Fruit fly (Drosophila melanogaster) whole organism, adult: ENCODE data around the gene DnaJ-1.

Source experiments
- CG11617 ChIP-seq: fragments of 200-800 bp; sonication (Bioruptor generic); optimal IDR thresholded peaks from 2 replicates; lab custom pipeline; 2017; ENCODE audit warnings: mild to moderate bottlenecking, missing biosample characterization, missing genetic modification reagents, missing genetic modification characterization
- CG12768 ChIP-seq: fragments of 200-800 bp; sonication (Bioruptor generic); optimal IDR thresholded peaks from 2 replicates; lab custom pipeline; 2017; ENCODE audit warnings: missing biosample characterization, missing genetic modification characterization, mild to moderate bottlenecking, moderate library complexity, missing genetic modification reagents
- CG14711 ChIP-seq: fragments of 200-800 bp; sonication (Bioruptor generic); optimal IDR thresholded peaks from 2 replicates; lab custom pipeline; 2018; ENCODE audit warnings: missing biosample characterization, mild to moderate bottlenecking, missing genetic modification characterization, moderate library complexity
- CG1620 ChIP-seq: fragments of 200-800 bp; sonication (Bioruptor generic); optimal IDR thresholded peaks from 2 replicates; lab custom pipeline; 2016; ENCODE audit warnings: missing biosample characterization, missing genetic modification characterization
- CG33017 ChIP-seq: fragments of 200-800 bp; sonication (Bioruptor generic); optimal IDR thresholded peaks from 2 replicates; lab custom pipeline; 2018; ENCODE audit warnings: missing biosample characterization, mild to moderate bottlenecking, missing genetic modification characterization, moderate library complexity
- CG5204 ChIP-seq: fragments of 200-800 bp; sonication (Bioruptor generic); optimal IDR thresholded peaks from 2 replicates; lab custom pipeline; 2016; ENCODE audit warnings: missing biosample characterization, missing genetic modification characterization
- CG7045 ChIP-seq: fragments of 200-800 bp; sonication (Bioruptor generic); optimal IDR thresholded peaks from 2 replicates; lab custom pipeline; 2017; ENCODE audit warnings: missing biosample characterization, mild to moderate bottlenecking, missing genetic modification characterization
- CG7101 ChIP-seq: fragments of 200-800 bp; sonication (Bioruptor generic); optimal IDR thresholded peaks from 2 replicates; lab custom pipeline; 2018; ENCODE audit warnings: missing biosample characterization, mild to moderate bottlenecking, missing genetic modification characterization, moderate library complexity
- Clk ChIP-seq: fragments of 200-800 bp; sonication (Bioruptor generic); optimal IDR thresholded peaks from 2 replicates; lab custom pipeline; 2017; ENCODE audit warnings: missing biosample characterization, missing genetic modification characterization
- Crg-1 ChIP-seq: fragments of 200-800 bp; sonication (Bioruptor generic); optimal IDR thresholded peaks from 2 replicates; lab custom pipeline; 2016; ENCODE audit warnings: missing biosample characterization, missing genetic modification characterization
- Hr96 ChIP-seq: fragments of 200-800 bp; sonication (Bioruptor generic); optimal IDR thresholded peaks from 2 replicates; lab custom pipeline; 2016; ENCODE audit warnings: missing biosample characterization, missing genetic modification characterization
- Mnt ChIP-seq: fragments of 200-800 bp; sonication (Bioruptor generic); optimal IDR thresholded peaks from 2 replicates; lab custom pipeline; 2016; ENCODE audit warnings: missing biosample characterization, mild to moderate bottlenecking, missing genetic modification characterization
- bab1 ChIP-seq: fragments of 200-800 bp; sonication (Bioruptor generic); optimal IDR thresholded peaks from 3 replicates; lab custom pipeline; 2019; ENCODE audit warnings: missing biosample characterization, mild to moderate bottlenecking, missing genetic modification characterization, moderate library complexity
- cic ChIP-seq: fragments of 200-800 bp; sonication (Bioruptor generic); optimal IDR thresholded peaks from 2 replicates; lab custom pipeline; 2017; ENCODE audit warnings: missing biosample characterization, mild to moderate bottlenecking, missing genetic modification characterization, moderate library complexity
- cnc ChIP-seq, 2 experiments: fragments of >200 bp; optimal IDR thresholded peaks; 2 replicates each; lab custom pipeline; 2017
- kay ChIP-seq: fragments of 200-800 bp; sonication (Bioruptor generic); peaks from one replicate; lab custom pipeline; 2016; ENCODE audit warnings: missing biosample characterization, missing genetic modification characterization, borderline replicate concordance
- ovo ChIP-seq: fragments of 200-800 bp; sonication (Bioruptor generic); optimal IDR thresholded peaks from 2 replicates; lab custom pipeline; 2016; ENCODE audit warnings: missing biosample characterization, missing genetic modification characterization
- pad ChIP-seq: fragments of 200-800 bp; sonication (Bioruptor generic); optimal IDR thresholded peaks from 3 replicates; lab custom pipeline; 2017; ENCODE audit warnings: missing biosample characterization, missing genetic modification characterization, mild to moderate bottlenecking, moderate library complexity, missing genetic modification reagents
- tj ChIP-seq: fragments of 200-800 bp; sonication (Bioruptor generic); optimal IDR thresholded peaks from 3 replicates; lab custom pipeline; 2017; ENCODE audit warnings: missing biosample characterization, mild to moderate bottlenecking, missing genetic modification characterization, moderate library complexity
- toe ChIP-seq: fragments of 200-800 bp; sonication (Bioruptor generic); optimal IDR thresholded peaks from 2 replicates; lab custom pipeline; 2016; ENCODE audit warnings: missing biosample characterization, missing genetic modification characterization

Gene DnaJ-1

DNA sequence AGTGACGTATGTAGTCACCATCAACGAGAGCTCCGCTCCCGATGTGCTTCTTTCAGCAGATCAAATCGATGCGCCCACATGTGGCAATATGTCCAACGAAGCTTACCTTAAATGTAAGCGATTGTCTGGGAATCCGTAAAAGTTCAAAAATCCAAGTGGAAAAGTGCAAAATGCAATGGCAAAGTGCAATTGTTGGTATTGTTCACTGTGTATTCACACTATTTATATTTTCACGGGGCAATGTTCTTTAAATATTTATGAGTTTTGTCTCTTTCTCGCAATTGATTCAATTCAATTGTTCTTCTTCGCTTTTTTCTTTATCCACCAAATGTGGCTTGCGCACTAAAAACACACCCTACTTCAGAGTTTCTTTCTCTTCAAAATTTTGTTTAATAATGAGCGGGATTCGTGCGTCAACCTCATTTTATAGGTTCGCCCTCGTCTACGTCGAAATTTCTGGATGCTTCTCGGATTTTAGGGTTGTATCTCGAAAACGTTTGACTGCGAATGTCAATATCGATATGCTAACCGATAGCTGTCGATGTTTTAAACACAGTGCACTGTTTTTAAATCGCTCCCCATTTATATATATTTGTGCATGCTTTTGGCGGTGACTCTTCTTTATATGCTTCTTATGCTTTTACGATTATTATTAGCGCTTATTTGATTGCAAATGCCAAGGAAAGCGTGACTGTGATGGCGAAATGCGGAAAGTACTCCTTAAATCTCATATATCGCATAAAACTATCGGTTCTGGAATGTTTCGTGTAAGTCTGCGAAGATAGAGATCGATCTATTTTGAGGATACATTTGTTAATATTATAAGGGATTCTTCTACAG lies at the start of gene DnaJ-1:
Gene DnaJ-1, minus strand, starts transcription at position 450 of the 840 bp plus-strand sequence.
- TF ChIP-seq cic (GFP tag; lab: Kevin White, UChicago) (peak; percentile 82), CG5204 (peak; percentile 67), Hr96 (GFP tag; lab: Kevin White, UChicago) (peak; percentile 47), ovo (GFP tag; lab: Kevin White, UChicago) (peak; percentile 57), tj (peak; percentile 60), CG12768 (GFP tag; lab: Kevin White, UChicago) (peak; percentile 65), bab1 (peak; percentile 84), Crg-1 (peak; percentile 62), CG1620 (GFP tag; lab: Kevin White, UChicago) (peak; percentile 28), Clk (no peak), kay (peak; percentile 90), CG7101 (tag; lab: Kevin White, UChicago) (peak; percentile 56), CG14711 (tag; lab: Kevin White, UChicago) (peak; percentile 98), Mnt (GFP tag; lab: Kevin White, UChicago) (peak; percentile 73), CG11617 (GFP tag; lab: Kevin White, UChicago) (peak; percentile 68), toe (GFP tag; lab: Kevin White, UChicago) (peak; percentile 58), CG33017 (tag; lab: Kevin White, UChicago) (peak; percentile 45), pad (no peak), CG7045 (GFP tag; lab: Kevin White, UChicago) (peak; percentile 32), cnc (optimal IDR thresholded peaks at IDR 0.05; lab: Kevin White, UChicago) (no peak)

DNA sequence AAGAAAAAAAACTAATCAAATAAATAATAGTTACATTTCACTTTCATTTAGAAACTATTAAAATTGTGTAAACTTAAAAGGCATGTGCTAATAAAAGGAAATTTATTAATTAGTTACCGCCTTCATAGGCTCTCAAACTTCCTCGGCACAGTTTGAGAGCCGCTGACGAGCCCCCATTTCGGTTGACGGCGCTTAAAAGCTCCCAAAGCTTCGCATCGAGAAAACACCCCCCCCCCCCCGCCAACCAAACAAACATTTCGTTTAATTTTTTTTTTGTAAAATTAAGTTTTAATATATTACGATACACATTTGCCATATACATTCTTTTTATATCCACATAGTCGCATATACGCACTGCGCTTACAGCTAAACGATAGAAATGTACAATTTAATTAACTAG lies 45.3 kb upstream of the DnaJ-1 start:
- TF ChIP-seq bab1 (no peak), cnc (optimal IDR thresholded peaks at IDR 0.05; lab: Kevin White, UChicago) (no peak), CG7045 (GFP tag; lab: Kevin White, UChicago) (no peak), CG14711 (tag; lab: Kevin White, UChicago) (no peak), CG33017 (tag; lab: Kevin White, UChicago) (no peak), pad (no peak), CG12768 (GFP tag; lab: Kevin White, UChicago) (no peak), tj (no peak), kay (no peak), CG7101 (tag; lab: Kevin White, UChicago) (no peak), CG11617 (GFP tag; lab: Kevin White, UChicago) (no peak), cic (GFP tag; lab: Kevin White, UChicago) (no peak), ovo (GFP tag; lab: Kevin White, UChicago) (no peak)

DNA sequence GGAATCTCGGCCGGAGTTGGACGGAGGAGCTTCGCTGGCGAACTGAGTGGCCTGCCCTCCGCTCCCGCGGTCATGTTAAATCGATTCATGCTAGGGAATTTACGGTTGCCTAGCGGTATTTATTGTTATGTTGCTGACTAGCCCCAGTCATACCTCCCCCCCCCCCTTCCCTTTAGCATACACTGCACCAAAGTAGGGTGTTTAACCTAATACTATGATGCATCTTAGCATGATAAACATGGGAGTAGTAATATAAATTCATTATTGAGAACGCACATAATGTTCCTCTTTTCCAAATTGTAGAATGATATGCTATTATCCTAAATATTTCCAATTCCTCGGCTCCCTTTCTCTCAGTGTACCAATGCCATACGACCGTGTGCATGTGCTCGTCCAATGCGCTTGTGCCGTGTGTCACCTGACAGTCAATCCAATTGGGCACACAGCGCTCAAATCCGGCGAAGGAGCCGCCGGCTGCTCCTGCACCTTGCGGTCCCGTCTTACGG lies 44.6 kb upstream of the DnaJ-1 start, which contains the start of gene Tektin-C:
Gene Tektin-C, minus strand, starts transcription at position 51 of the 506 bp plus-strand sequence.
- TF ChIP-seq CG7045 (GFP tag; lab: Kevin White, UChicago): no peak
- TF ChIP-seq CG33017 (tag; lab: Kevin White, UChicago): no peak
- no peak for TF ChIP-seq kay
- TF ChIP-seq bab1: no peak
- TF ChIP-seq pad: no peak
- TF ChIP-seq CG1620 (GFP tag; lab: Kevin White, UChicago): no peak
- TF ChIP-seq CG11617 (GFP tag; lab: Kevin White, UChicago): no peak
- TF ChIP-seq toe (GFP tag; lab: Kevin White, UChicago): no peak
- no peak for TF ChIP-seq Crg-1
- no peak for TF ChIP-seq Mnt (GFP tag; lab: Kevin White, UChicago)
- no peak for TF ChIP-seq CG7101 (tag; lab: Kevin White, UChicago)
- no peak for TF ChIP-seq CG5204
- no peak for TF ChIP-seq cnc (optimal IDR thresholded peaks at IDR 0.05; lab: Kevin White, UChicago)
- no peak for TF ChIP-seq Clk
- TF ChIP-seq ovo (GFP tag; lab: Kevin White, UChicago): no peak
- TF ChIP-seq tj: no peak
- no peak for TF ChIP-seq cic (GFP tag; lab: Kevin White, UChicago)
- TF ChIP-seq Hr96 (GFP tag; lab: Kevin White, UChicago): no peak
- no peak for TF ChIP-seq CG14711 (tag; lab: Kevin White, UChicago)
- no peak for TF ChIP-seq CG12768 (GFP tag; lab: Kevin White, UChicago)

DNA sequence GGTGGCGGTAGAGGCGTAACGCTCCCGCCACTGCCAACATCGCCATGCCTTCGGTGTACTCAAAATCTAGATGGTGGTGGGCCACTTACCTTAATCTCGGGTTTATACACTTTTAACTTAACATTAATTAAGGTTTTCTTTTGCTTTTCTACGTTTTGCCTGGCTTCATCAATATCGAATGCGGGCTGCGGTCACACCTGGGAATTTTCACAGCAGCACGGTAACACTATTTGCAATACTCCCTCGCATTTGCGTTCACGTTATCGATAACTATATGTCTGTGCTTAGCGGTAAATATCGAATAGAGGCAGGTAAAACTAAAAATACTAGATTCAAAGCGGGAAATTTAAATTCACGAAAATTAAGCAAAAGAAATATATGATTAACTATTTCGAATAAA lies 42.0 kb upstream of the DnaJ-1 start, which contains the start of gene Bre1:
Gene Bre1, minus strand, starts transcription at position 226 of the 400 bp plus-strand sequence.
- no peak for TF ChIP-seq CG5204
- no peak for TF ChIP-seq CG11617 (GFP tag; lab: Kevin White, UChicago)
- peak; percentile 4 for TF ChIP-seq CG14711 (tag; lab: Kevin White, UChicago)
- TF ChIP-seq tj: no peak
- TF ChIP-seq pad: no peak
- TF ChIP-seq ovo (GFP tag; lab: Kevin White, UChicago): no peak
- peak; percentile 24 for TF ChIP-seq bab1
- no peak for TF ChIP-seq CG33017 (tag; lab: Kevin White, UChicago)
- TF ChIP-seq Mnt (GFP tag; lab: Kevin White, UChicago): no peak

DNA sequence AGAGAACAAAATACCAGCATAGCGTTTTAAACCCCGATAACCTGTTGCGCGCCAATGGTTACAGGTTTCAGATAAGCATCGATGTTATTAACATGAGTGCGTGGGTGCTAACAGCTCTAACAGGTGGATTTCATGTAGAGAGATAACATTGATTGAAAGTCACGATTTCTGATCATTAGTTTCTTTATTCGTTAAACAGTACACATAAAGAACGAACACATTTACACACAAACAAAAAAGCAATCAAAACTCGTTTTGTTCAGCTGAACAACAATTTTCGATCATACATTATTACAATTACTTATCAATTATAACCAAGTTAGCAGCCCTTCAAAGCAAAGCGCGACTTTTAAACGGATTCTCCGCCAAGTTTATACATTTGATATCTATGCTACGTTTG lies 37.7 kb upstream of the DnaJ-1 start:
- TF ChIP-seq CG33017 (tag; lab: Kevin White, UChicago) (peak; percentile 35), Clk (no peak), CG7101 (tag; lab: Kevin White, UChicago) (peak; percentile 29), bab1 (peak; percentile 23), CG14711 (tag; lab: Kevin White, UChicago) (peak; percentile 37)

DNA sequence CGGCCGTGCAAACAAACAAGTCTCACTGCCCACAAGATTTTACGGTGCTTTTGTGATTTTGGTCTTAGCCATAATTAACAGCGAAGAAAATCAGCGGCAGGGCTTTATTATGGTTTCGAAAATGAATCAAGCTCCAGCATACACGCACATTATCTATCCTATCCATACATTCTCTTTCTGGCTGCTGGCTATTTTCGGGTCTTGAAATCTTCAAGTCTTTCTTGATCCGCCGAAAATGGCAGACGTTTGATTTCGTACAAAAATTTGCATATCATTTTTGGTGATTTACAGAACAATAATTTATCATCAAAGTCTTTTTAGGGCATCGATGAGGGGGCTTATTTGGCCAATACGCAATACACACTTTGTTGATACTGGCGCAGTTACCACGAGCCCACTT lies 36.8 kb upstream of the DnaJ-1 start:
- TF ChIP-seq CG11617 (GFP tag; lab: Kevin White, UChicago): no peak
- no peak for TF ChIP-seq Crg-1
